Worm (Caenorhabditis elegans) whole organism, L3 larva: ENCODE data around the gene lgc-47.

Experiments used
- egl-5 ChIP-seq: fragments of 150-350 bp; optimal IDR thresholded peaks from 2 replicates; lab custom pipeline; 2017; ENCODE audit warnings: missing biosample characterization, missing genetic modification reagents, missing genetic modification characterization, inconsistent platforms
- fkh-10 ChIP-seq: sonication (generic microtip); optimal IDR thresholded peaks from 2 replicates; lab custom pipeline; 2017; ENCODE audit warnings: missing biosample characterization, missing genetic modification reagents, missing genetic modification characterization
- ztf-11 ChIP-seq: fragments of 150-350 bp; optimal IDR thresholded peaks from 2 replicates; lab custom pipeline; 2014; ENCODE audit warnings: missing biosample characterization, missing genetic modification characterization

ce11 chrX:9789110-9789509, 18.4 kb downstream of the lgc-47 start, which contains the start of gene F36G3.1:
- TF ChIP-seq egl-5 (tag; lab: Kevin White, UChicago) = no peak
- TF ChIP-seq ztf-11 = no peak
- TF ChIP-seq fkh-10 (GFP tag; lab: Kevin White, UChicago) = no peak
